Fruit fly (Drosophila melanogaster): ENCODE measurements around the gene LManII.

Gene LManII

DNA sequence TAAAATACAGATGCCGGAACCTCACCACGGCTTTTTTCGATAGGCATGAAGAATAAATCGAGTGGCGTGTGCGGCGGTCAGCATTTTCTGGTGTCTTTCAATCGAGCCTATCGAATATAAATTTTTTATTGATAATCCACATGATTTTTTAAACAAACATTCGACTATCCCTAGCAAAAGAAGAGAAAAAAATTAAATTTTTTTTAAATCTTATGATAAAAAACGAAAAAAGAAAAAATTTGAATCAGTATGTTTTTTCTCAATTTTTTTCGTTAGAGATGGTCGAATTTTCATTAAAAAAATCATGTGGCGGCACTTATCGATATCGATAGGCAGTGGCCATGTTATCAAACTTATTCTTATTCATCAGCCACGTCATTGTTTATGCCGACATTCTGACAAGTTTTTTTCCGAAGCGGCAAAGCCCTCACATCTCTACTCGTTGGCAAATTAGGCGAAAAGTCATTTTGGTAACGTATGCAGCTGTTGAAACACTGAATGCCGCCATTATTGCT is 30.9 kb upstream of the LManII start, which contains the start of the genes SmB and KdelR:
SmB (minus strand) TSS at position 94 of the 515 bp plus-strand sequence.
KdelR (plus strand) TSS at position 354 of the 515 bp plus-strand sequence.
- TF ChIP-seq CG12104 (GFP tag; optimal IDR thresholded peaks at IDR 0.05) (no peak), NFAT (GFP tag; IDR thresholded peaks at IDR 0.05) (no peak), CG43689 (GFP tag; IDR thresholded peaks at IDR 0.05) (no peak), Dll (GFP tag; IDR thresholded peaks at IDR 0.05; ENCODE audit: partially characterized antibody) (peak; percentile 91), CG11695 (GFP tag; IDR thresholded peaks at IDR 0.05) (no peak), CG4617 (GFP tag; optimal IDR thresholded peaks at IDR 0.05; ENCODE audit: borderline replicate concordance) (peak; percentile 18), CG1603 (tag; optimal IDR thresholded peaks at IDR 0.05) (peak; percentile 16), run (tag; optimal IDR thresholded peaks at IDR 0.05) (no peak), nau (GFP tag; optimal IDR thresholded peaks at IDR 0.05) (no peak), ftz-f1 (GFP tag; optimal IDR thresholded peaks at IDR 0.05) (no peak), Doc2 (GFP tag; IDR thresholded peaks at IDR 0.05) (no peak), BEAF-32 (GFP tag; optimal IDR thresholded peaks at IDR 0.05) (peak; percentile 69), CG13296 (GFP tag; optimal IDR thresholded peaks at IDR 0.05) (peak; percentile 17), ato (GFP tag; IDR thresholded peaks at IDR 0.05; ENCODE audit: partially characterized antibody) (peak; percentile 68), CG17359 (tag; optimal IDR thresholded peaks at IDR 0.05) (no peak), CG1647 (GFP tag; optimal IDR thresholded peaks at IDR 0.05) (no peak), CG4730 (GFP tag; IDR thresholded peaks at IDR 0.05) (no peak), stwl (tag; optimal IDR thresholded peaks at IDR 0.05) (peak; percentile 91), twi (tag; optimal IDR thresholded peaks at IDR 0.05) (peak; percentile 17), CG2678 (tag; optimal IDR thresholded peaks at IDR 0.05) (no peak), CG2129 (GFP tag; IDR thresholded peaks at IDR 0.05; ENCODE audit: partially characterized antibody) (peak; percentile 31; the same call in 1 of the 2 replicates), nmo (GFP tag; optimal IDR thresholded peaks at IDR 0.05) (peak; percentile 41), CG2889 (GFP tag; IDR thresholded peaks at IDR 0.05) (no peak), tna (GFP tag; IDR thresholded peaks at IDR 0.05; ENCODE audit: partially characterized antibody) (peak; percentile 84), Sry-δ (GFP tag; optimal IDR thresholded peaks at IDR 0.05) (peak; percentile 89), CG7839 (tag; optimal IDR thresholded peaks at IDR 0.05) (no peak), gt (GFP tag; IDR thresholded peaks at IDR 0.05) (no peak), Dfd (GFP tag; optimal IDR thresholded peaks at IDR 0.05) (no peak), phol (tag; optimal IDR thresholded peaks at IDR 0.05) (peak; percentile 83), trh (GFP tag; optimal IDR thresholded peaks at IDR 0.05) (no peak), CG31224 (GFP tag; IDR thresholded peaks at IDR 0.05) (no peak), bigmax (GFP tag; optimal IDR thresholded peaks at IDR 0.05) (no peak), CG10654 (GFP tag; optimal IDR thresholded peaks at IDR 0.05) (no peak), MTF-1 (GFP tag; optimal IDR thresholded peaks at IDR 0.05; ENCODE audit: borderline replicate concordance) (no peak), CG9817 (tag; optimal IDR thresholded peaks at IDR 0.05) (no peak), dysf (GFP tag; IDR thresholded peaks at IDR 0.05) (no peak), zfh1 (GFP tag; IDR thresholded peaks at IDR 0.05) (peak; percentile 6; the same call in 1 of the 3 replicates), toy (GFP tag; IDR thresholded peaks at IDR 0.05) (no peak), corto (GFP tag; optimal IDR thresholded peaks at IDR 0.05) (no peak), CG34422 (GFP tag; IDR thresholded peaks at IDR 0.05) (peak; percentile 58; the same call in 1 of the 3 replicates), ewg (GFP tag; optimal IDR thresholded peaks at IDR 0.05) (peak; percentile 56), inv (GFP tag; IDR thresholded peaks at IDR 0.05; ENCODE audit: partially characterized antibody) (peak; percentile 65; the same call in 1 of the 2 replicates), CG17186 (GFP tag; optimal IDR thresholded peaks at IDR 0.05) (peak; percentile 3), CG3995 (GFP tag; optimal IDR thresholded peaks at IDR 0.05) (peak; percentile 21), ttk (GFP tag; IDR thresholded peaks at IDR 0.05) (no peak), Elba2 (GFP tag; optimal IDR thresholded peaks at IDR 0.05) (peak; percentile 26), Hr51 (GFP tag; optimal IDR thresholded peaks at IDR 0.05) (no peak), CG13775 (GFP tag; optimal IDR thresholded peaks at IDR 0.05) (peak; percentile 36), CG11456 (GFP tag; IDR thresholded peaks at IDR 0.05) (no peak), pnt (GFP tag; optimal IDR thresholded peaks at IDR 0.05) (no peak)

Data from whole organism, embryonic.